Fruit fly (Drosophila melanogaster): ENCODE results near the gene CG11458.
A peak's percentile ranks its signal among the peaks of the same experiment; 100 is the strongest.

The CG11458 gene

DNA sequence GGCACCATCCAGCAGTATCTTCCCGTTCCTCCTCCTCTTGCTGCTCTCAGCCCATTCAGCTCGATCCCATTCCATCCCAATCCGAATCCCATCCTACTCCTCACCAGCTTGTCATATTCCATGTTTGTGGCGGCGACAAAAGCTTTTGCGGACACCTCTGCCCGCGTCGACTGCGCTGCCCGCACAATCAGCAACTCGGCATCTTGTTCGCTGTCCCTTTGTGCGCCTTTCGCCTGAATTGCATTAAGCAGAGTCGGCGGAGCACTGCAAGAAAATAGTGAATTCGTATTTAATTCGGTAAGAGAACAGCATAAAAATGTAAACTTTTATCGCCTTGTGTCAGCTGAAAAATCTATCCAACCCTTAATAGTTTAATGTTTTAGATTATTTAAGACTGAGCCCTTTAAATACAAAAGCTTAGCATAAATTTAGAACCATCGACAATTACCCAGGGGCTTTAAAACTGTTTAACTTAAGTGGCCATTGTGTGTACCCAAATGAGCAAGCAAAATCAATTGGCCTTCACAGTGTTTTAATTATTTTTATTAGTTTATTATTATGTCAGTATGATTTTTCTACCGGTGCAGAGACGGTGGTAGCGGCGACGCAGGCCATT, 45.0 kb downstream of the CG11458 start (continued):
- TF ChIP-seq CG9139 (GFP tag; optimal IDR thresholded peaks at IDR 0.05) (peak; percentile 87), CG8119 (GFP tag; IDR thresholded peaks at IDR 0.05) (peak; percentile 88), CG10631 (GFP tag; optimal IDR thresholded peaks at IDR 0.05) (peak; percentile 94), Ets96B (tag; optimal IDR thresholded peaks at IDR 0.05) (peak; percentile 96), CG6276 (GFP tag; optimal IDR thresholded peaks at IDR 0.05) (peak; percentile 83), CG15336 (GFP tag; IDR thresholded peaks at IDR 0.05) (peak; percentile 83), CG3032 (tag; optimal IDR thresholded peaks at IDR 0.05) (peak; percentile 97), svp (GFP tag) (peak; percentile 97), Hr4 (GFP tag; optimal IDR thresholded peaks at IDR 0.05) (peak; percentile 88), dsx (GFP tag; optimal IDR thresholded peaks at IDR 0.05; ENCODE audit: poor library complexity, severe bottlenecking) (peak; percentile 93), Lpt (GFP tag; optimal IDR thresholded peaks at IDR 0.05) (peak; percentile 71), Eip93F (GFP tag; optimal IDR thresholded peaks at IDR 0.05) (peak; percentile 63), Gug (GFP tag; IDR thresholded peaks at IDR 0.05) (peak; percentile 72), dac (GFP tag; optimal IDR thresholded peaks at IDR 0.05) (peak; percentile 88), topi (GFP tag; optimal IDR thresholded peaks at IDR 0.05) (peak; percentile 93), CG4318 (GFP tag; optimal IDR thresholded peaks at IDR 0.05) (peak; percentile 88), fd59A (GFP tag; optimal IDR thresholded peaks at IDR 0.05) (peak; percentile 98), vri (GFP tag; optimal IDR thresholded peaks at IDR 0.05) (peak; percentile 65), esn (GFP tag; optimal IDR thresholded peaks at IDR 0.05) (peak; percentile 94), ss (GFP tag; optimal IDR thresholded peaks at IDR 0.05) (peak; percentile 91 to 96)

DNA sequence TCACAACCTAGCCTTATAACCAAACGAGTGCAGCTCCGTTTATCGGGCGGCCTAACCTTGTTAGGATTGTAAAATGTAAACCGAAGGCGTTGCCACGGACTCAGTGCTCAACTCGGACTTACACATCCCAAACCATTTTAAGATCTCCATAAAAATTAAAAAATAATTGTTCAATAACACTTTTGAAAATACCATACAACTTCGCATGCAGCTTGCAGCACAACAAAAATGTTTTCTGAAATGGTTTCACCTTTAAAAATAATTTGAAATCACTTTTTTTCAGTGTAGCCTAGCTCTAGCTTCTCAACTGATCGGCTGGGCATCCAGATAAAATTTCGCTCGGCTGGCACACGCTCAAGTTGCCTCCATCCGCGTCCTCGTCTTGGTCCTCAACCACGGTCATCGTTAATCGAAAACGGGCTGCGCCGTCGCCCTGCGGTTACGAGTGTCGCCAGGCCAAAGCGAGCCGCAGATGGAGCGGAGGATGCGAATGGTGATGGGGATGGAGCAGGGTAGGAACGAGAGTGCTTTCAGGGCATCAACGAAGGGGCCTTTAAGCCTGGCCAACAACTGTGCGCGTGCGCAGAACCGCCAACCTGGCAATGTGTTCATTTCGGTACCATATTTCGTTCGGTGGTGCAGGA, 46.0 kb downstream of the CG11458 start:
- TF ChIP-seq Gug (GFP tag; IDR thresholded peaks at IDR 0.05): peak; percentile 60
- peak; percentile 85 for TF ChIP-seq CG8119 (GFP tag; IDR thresholded peaks at IDR 0.05)
- peak; percentile 70 for TF ChIP-seq CG4318 (GFP tag; optimal IDR thresholded peaks at IDR 0.05)
- TF ChIP-seq CG32006 (GFP tag; optimal IDR thresholded peaks at IDR 0.05): peak; percentile 77
- peak; percentile 76 for TF ChIP-seq CG6808 (GFP tag; optimal IDR thresholded peaks at IDR 0.05)
- TF ChIP-seq CG34406 (GFP tag; optimal IDR thresholded peaks at IDR 0.05): peak; percentile 78
- peak; percentile 76 for TF ChIP-seq Met (GFP tag; optimal IDR thresholded peaks at IDR 0.05)
- TF ChIP-seq dsx (GFP tag; optimal IDR thresholded peaks at IDR 0.05; ENCODE audit: poor library complexity, severe bottlenecking): peak; percentile 82
- no peak for TF ChIP-seq Blimp-1 (GFP tag; optimal IDR thresholded peaks at IDR 0.05)
- TF ChIP-seq Hr38 (GFP tag; optimal IDR thresholded peaks at IDR 0.05): no peak
- TF ChIP-seq CG6163 (GFP tag; IDR thresholded peaks at IDR 0.05): peak; percentile 93
- peak; percentile 64 for TF ChIP-seq Smox (GFP tag; optimal IDR thresholded peaks at IDR 0.05)
- TF ChIP-seq CG15336 (GFP tag; IDR thresholded peaks at IDR 0.05): peak; percentile 80
- peak; percentile 48 for TF ChIP-seq vri (GFP tag; optimal IDR thresholded peaks at IDR 0.05)
- peak; percentile 76 for TF ChIP-seq topi (GFP tag; optimal IDR thresholded peaks at IDR 0.05)
- peak; percentile 60 for TF ChIP-seq dac (GFP tag; optimal IDR thresholded peaks at IDR 0.05)
- peak; percentile 78 for TF ChIP-seq CG11762 (GFP tag; optimal IDR thresholded peaks at IDR 0.05; ENCODE audit: insufficient read depth)
- TF ChIP-seq CG31627 (GFP tag; optimal IDR thresholded peaks at IDR 0.05): peak; percentile 67
- peak; percentile 84 for TF ChIP-seq fd59A (GFP tag; optimal IDR thresholded peaks at IDR 0.05)
- TF ChIP-seq eg (GFP tag; IDR thresholded peaks at IDR 0.05): peak; percentile 79
- TF ChIP-seq CG6276 (GFP tag; optimal IDR thresholded peaks at IDR 0.05): peak; percentile 59
- TF ChIP-seq CG11294 (GFP tag; IDR thresholded peaks at IDR 0.05): peak; percentile 62
- peak; percentile 70 for TF ChIP-seq Lpt (GFP tag; optimal IDR thresholded peaks at IDR 0.05)
- TF ChIP-seq CG7368 (GFP tag; optimal IDR thresholded peaks at IDR 0.05): peak; percentile 74
- peak; percentile 96 for TF ChIP-seq Eip78C (GFP tag)
- TF ChIP-seq OdsH (GFP tag; optimal IDR thresholded peaks at IDR 0.05): peak; percentile 89
- peak; percentile 86 for TF ChIP-seq Sox14 (GFP tag; optimal IDR thresholded peaks at IDR 0.05)
- peak; percentile 80 for TF ChIP-seq spab (GFP tag; optimal IDR thresholded peaks at IDR 0.05)
- peak; percentile 47 for TF ChIP-seq Ets21C (GFP tag; optimal IDR thresholded peaks at IDR 0.05)
- peak; percentile 62 for TF ChIP-seq CG9139 (GFP tag; optimal IDR thresholded peaks at IDR 0.05)
- peak; percentile 78 for TF ChIP-seq CG8632 (GFP tag; optimal IDR thresholded peaks at IDR 0.05)
- TF ChIP-seq achi (GFP tag; optimal IDR thresholded peaks at IDR 0.05): peak; percentile 86
- peak; percentile 58 to 84 for TF ChIP-seq salr (GFP tag; optimal IDR thresholded peaks at IDR 0.05)
- no peak for TF ChIP-seq fkh (GFP tag; optimal IDR thresholded peaks at IDR 0.05)
- TF ChIP-seq CG6792 (GFP tag; optimal IDR thresholded peaks at IDR 0.05): peak; percentile 78
- TF ChIP-seq CG8319 (GFP tag; optimal IDR thresholded peaks at IDR 0.05): peak; percentile 81
- peak in 1 of 2 experiments; percentile 72 for TF ChIP-seq ss (GFP tag; optimal IDR thresholded peaks at IDR 0.05)
- TF ChIP-seq Hr4 (GFP tag; optimal IDR thresholded peaks at IDR 0.05): peak; percentile 79
- TF ChIP-seq svp (GFP tag): peak; percentile 7
- peak; percentile 84 for TF ChIP-seq pdm3 (GFP tag; optimal IDR thresholded peaks at IDR 0.05)

Measured in whole organism, prepupa.